Fruit fly (Drosophila melanogaster): ENCODE data around the gene CG6380.

CG6380 gene

dm6 chr2L:17262231-17262630 lies 29.8 kb downstream of the CG6380 start (continued):
- no peak for TF ChIP-seq Doc2 (GFP tag; IDR thresholded peaks at IDR 0.05)
- no peak for TF ChIP-seq CG8359 (GFP tag; optimal IDR thresholded peaks at IDR 0.05; ENCODE audit: borderline replicate concordance)
- no peak for TF ChIP-seq gce (GFP tag; IDR thresholded peaks at IDR 0.05)
- no peak for TF ChIP-seq sr (GFP tag; IDR thresholded peaks at IDR 0.05)
- no peak for TF ChIP-seq her (GFP tag; optimal IDR thresholded peaks at IDR 0.05)
- TF ChIP-seq hbn (GFP tag; IDR thresholded peaks at IDR 0.05; ENCODE audit: partially characterized antibody) = no peak
- no peak for TF ChIP-seq crol (GFP tag; IDR thresholded peaks at IDR 0.05)
- no peak for TF ChIP-seq ewg (GFP tag; optimal IDR thresholded peaks at IDR 0.05)
- no peak for TF ChIP-seq CG17612 (GFP tag; IDR thresholded peaks at IDR 0.05)

dm6 chr2L:17260577-17260976 lies 31.4 kb downstream of the CG6380 start, which contains the start of gene beat-IIIc:
TSS of gene beat-IIIc (minus strand) at chr2L:17260734.
- TF ChIP-seq Bgb (GFP tag; IDR thresholded peaks at IDR 0.05; ENCODE audit: partially characterized antibody) (peak; percentile 41), ERR (GFP tag; optimal IDR thresholded peaks at IDR 0.05) (no peak), p53 (GFP tag; optimal IDR thresholded peaks at IDR 0.05) (peak; percentile 42), CG4360 (GFP tag; IDR thresholded peaks at IDR 0.05) (no peak), CG2116 (GFP tag; optimal IDR thresholded peaks at IDR 0.05) (no peak), h (optimal IDR thresholded peaks at IDR 0.05) (no peak), HmgD (GFP tag; optimal IDR thresholded peaks at IDR 0.05) (peak; percentile 39), luna (GFP tag; optimal IDR thresholded peaks at IDR 0.05) (no peak), vfl (GFP tag; optimal IDR thresholded peaks at IDR 0.05) (no peak), trem (tag; optimal IDR thresholded peaks at IDR 0.05) (peak; percentile 2), otp (GFP tag; IDR thresholded peaks at IDR 0.05) (no peak), ttk (GFP tag; IDR thresholded peaks at IDR 0.05) (no peak), ems (GFP tag; optimal IDR thresholded peaks at IDR 0.05) (no peak), gcm (GFP tag; optimal IDR thresholded peaks at IDR 0.05) (peak; percentile 29), unc-4 (GFP tag; IDR thresholded peaks at IDR 0.05; ENCODE audit: partially characterized antibody) (no peak), gsb-n (tag; optimal IDR thresholded peaks at IDR 0.05) (peak; percentile 39), her (GFP tag; optimal IDR thresholded peaks at IDR 0.05) (peak; percentile 20), ken (GFP tag; IDR thresholded peaks at IDR 0.05) (no peak), chif (GFP tag; optimal IDR thresholded peaks at IDR 0.05) (peak; percentile 1 to 26), zfh1 (GFP tag; IDR thresholded peaks at IDR 0.05) (peak; percentile 35; the same call in 1 of the 3 replicates), wor (GFP tag; IDR thresholded peaks at IDR 0.05) (no peak), D (optimal IDR thresholded peaks at IDR 0.05) (no peak), D (GFP tag; optimal IDR thresholded peaks at IDR 0.05) (no peak), CG7987 (GFP tag; optimal IDR thresholded peaks at IDR 0.05) (no peak), CG12942 (GFP tag; optimal IDR thresholded peaks at IDR 0.05) (no peak), dpn (GFP tag; optimal IDR thresholded peaks at IDR 0.05) (no peak), crc (GFP tag; optimal IDR thresholded peaks at IDR 0.05) (no peak), Deaf1 (tag; optimal IDR thresholded peaks at IDR 0.05) (peak; percentile 100), ATbp (GFP tag; optimal IDR thresholded peaks at IDR 0.05) (no peak), CG11398 (GFP tag; optimal IDR thresholded peaks at IDR 0.05) (no peak), B-H1 (GFP tag; IDR thresholded peaks at IDR 0.05) (no peak), gro (GFP tag; optimal IDR thresholded peaks at IDR 0.05) (no peak), slp2 (GFP tag; optimal IDR thresholded peaks at IDR 0.05) (no peak), bbx (GFP tag; IDR thresholded peaks at IDR 0.05; ENCODE audit: partially characterized antibody) (no peak), dm (GFP tag; optimal IDR thresholded peaks at IDR 0.05) (no peak), pan (optimal IDR thresholded peaks at IDR 0.05) (no peak), pan (GFP tag; optimal IDR thresholded peaks at IDR 0.05 in 1 of 2, IDR thresholded peaks at IDR 0.05 in 1 of 2) (no peak), cg (GFP tag; optimal IDR thresholded peaks at IDR 0.05) (no peak), CG10431 (GFP tag; optimal IDR thresholded peaks at IDR 0.05) (peak; percentile 4), Abd-B (GFP tag; optimal IDR thresholded peaks at IDR 0.05) (no peak), Ada2b (GFP tag; IDR thresholded peaks at IDR 0.05) (no peak), row (GFP tag; IDR thresholded peaks at IDR 0.05) (no peak), crol (GFP tag; IDR thresholded peaks at IDR 0.05) (no peak; the same call in 1 of the 2 replicates), Hr39 (optimal IDR thresholded peaks at IDR 0.05) (no peak), kah (GFP tag; optimal IDR thresholded peaks at IDR 0.05) (no peak)

All from whole organism, embryonic.